Worm (Caenorhabditis elegans) whole organism, L4 larva: ENCODE data around the gene gst-28.

Source experiments
- F49E8.2 ChIP-seq: sonication (generic microtip); optimal IDR thresholded peaks from 2 replicates; lab custom pipeline; 2016; ENCODE audit warnings: missing compliant biosample characterization, mild to moderate bottlenecking, missing genetic modification characterization, borderline replicate concordance
- T20F7.1 ChIP-seq: fragments of 200-800 bp; sonication (Bioruptor generic); optimal IDR thresholded peaks from 2 replicates; lab custom pipeline; 2018; ENCODE audit warnings: mild to moderate bottlenecking, missing genetic modification characterization, missing compliant biosample characterization
- T26A8.4 ChIP-seq: fragments of 200-800 bp; sonication (Bioruptor generic); IDR thresholded peaks from 2 replicates; pipeline ENCODE4 v1.3.6; 2022; ENCODE audit warnings: missing genetic modification characterization, missing compliant biosample characterization
- Y48G9A.11 ChIP-seq: fragments of 200-800 bp; sonication (Bioruptor generic); IDR thresholded peaks from 2 replicates; pipeline ENCODE4 v1.3.6; 2022; ENCODE audit warnings: missing genetic modification reagents, missing genetic modification characterization, missing compliant biosample characterization
- Y75B8A.6 ChIP-seq: fragments of 200-800 bp; sonication (Bioruptor generic); IDR thresholded peaks from 2 replicates; pipeline ENCODE4 v1.3.6; 2022; ENCODE audit warnings: missing genetic modification reagents, missing genetic modification characterization, missing compliant biosample characterization
- ZK337.2 ChIP-seq: fragments of 200-800 bp; sonication (Bioruptor generic); IDR thresholded peaks from 2 replicates; pipeline ENCODE4 v1.3.6; 2022; ENCODE audit warnings: missing genetic modification reagents, missing genetic modification characterization, missing compliant biosample characterization
- ZK546.5 ChIP-seq, 2 experiments: sonication (generic microtip); optimal IDR thresholded peaks; 2 replicates each; lab custom pipeline; 2017; ENCODE audit warnings: missing biosample characterization in 2 of 2, missing genetic modification characterization in 2 of 2
- aly-2 ChIP-seq: sonication (generic microtip); optimal IDR thresholded peaks from 2 replicates; lab custom pipeline; 2018; ENCODE audit warnings: missing biosample characterization, missing genetic modification characterization
- arid-1 ChIP-seq: fragments of 200-800 bp; sonication (Bioruptor generic); conservative IDR thresholded peaks from 2 replicates; pipeline ENCODE4 v1.3.6; 2022; ENCODE audit warnings: missing genetic modification reagents, missing genetic modification characterization, missing compliant biosample characterization
- ceh-20 ChIP-seq: fragments of 200-800 bp; sonication (Bioruptor generic); IDR thresholded peaks from 2 replicates; pipeline ENCODE4 v1.3.6; 2022; ENCODE audit warnings: missing genetic modification reagents, missing genetic modification characterization, missing compliant biosample characterization
- ceh-28 ChIP-seq: fragments of 150-350 bp; optimal IDR thresholded peaks from 2 replicates; lab custom pipeline; 2014; ENCODE audit warnings: missing biosample characterization, missing genetic modification reagents, missing genetic modification characterization
- daf-16 ChIP-seq, 3 experiments: sonication (generic microtip); optimal IDR thresholded peaks; 2 replicates each; lab custom pipeline; 2016 to 2017; ENCODE audit warnings: missing genetic modification characterization in 3 of 3, missing genetic modification reagents in 3 of 3, mild to moderate bottlenecking in 2 of 3, missing compliant biosample characterization in 2 of 3, missing biosample characterization in 1 of 3, moderate library complexity in 1 of 3
- daf-19 ChIP-seq: fragments of 200-800 bp; sonication (Bioruptor generic); conservative IDR thresholded peaks from 2 replicates; pipeline ENCODE4 v1.3.6; 2022; ENCODE audit warnings: missing genetic modification characterization, missing compliant biosample characterization
- dmd-8 ChIP-seq: fragments of 200-800 bp; sonication (Bioruptor generic); IDR thresholded peaks from 2 replicates; pipeline ENCODE4 v1.3.6; 2022; ENCODE audit warnings: missing genetic modification characterization, missing compliant biosample characterization
- fos-1 ChIP-seq: fragments of 150-350 bp; optimal IDR thresholded peaks from 2 replicates; lab custom pipeline; 2014; ENCODE audit warnings: missing biosample characterization, missing genetic modification characterization
- hif-1 ChIP-seq, 2 experiments: sonication (generic microtip); optimal IDR thresholded peaks; 2 replicates each; lab custom pipeline; 2016 to 2017; ENCODE audit warnings: missing compliant biosample characterization in 2 of 2, missing genetic modification characterization in 2 of 2, missing genetic modification reagents in 2 of 2, missing genotype in 2 of 2, mild to moderate bottlenecking in 1 of 2
- hlh-11 ChIP-seq: fragments of 200-800 bp; sonication (Bioruptor generic); optimal IDR thresholded peaks from 2 replicates; lab custom pipeline; 2018; ENCODE audit warnings: mild to moderate bottlenecking, missing genetic modification characterization, missing compliant biosample characterization
- hlh-30 ChIP-seq: sonication (generic microtip); optimal IDR thresholded peaks from 2 replicates; lab custom pipeline; 2017; ENCODE audit warnings: antibody characterized with exemption, mild to moderate bottlenecking, missing genetic modification characterization, missing compliant biosample characterization; ENCODE audit not compliant: insufficient read depth
- lim-7 ChIP-seq: fragments of 200-800 bp; sonication (Bioruptor generic); IDR thresholded peaks from 2 replicates; pipeline ENCODE4 v1.3.6; 2022; ENCODE audit warnings: missing genetic modification characterization, missing compliant biosample characterization
- lin-1 ChIP-seq: fragments of 200-800 bp; sonication (Bioruptor generic); IDR thresholded peaks from 2 replicates; pipeline ENCODE4 v1.3.6; 2022; ENCODE audit warnings: missing genetic modification reagents, missing genetic modification characterization, missing compliant biosample characterization
- lin-13 ChIP-seq: fragments of 150-350 bp; optimal IDR thresholded peaks from 2 replicates; lab custom pipeline; 2014; ENCODE audit warnings: missing biosample characterization, missing genetic modification reagents, missing genetic modification characterization
- lir-3 ChIP-seq: sonication (generic microtip); optimal IDR thresholded peaks from 2 replicates; lab custom pipeline; 2016; ENCODE audit warnings: mild to moderate bottlenecking, missing genetic modification characterization, missing compliant biosample characterization
- lsy-2 ChIP-seq, 2 experiments: fragments of 150-350 bp in 1 of 2; sonication (generic microtip) in 1 of 2; optimal IDR thresholded peaks; 2 replicates each; lab custom pipeline; 2014 to 2017; ENCODE audit warnings: missing biosample characterization in 2 of 2, missing genetic modification characterization in 2 of 2
- mdl-1 ChIP-seq, 2 experiments: fragments of 150-350 bp in 1 of 2; sonication (generic microtip) in 1 of 2; optimal IDR thresholded peaks; 2 replicates each; lab custom pipeline; 2014 to 2017; ENCODE audit warnings: missing biosample characterization in 2 of 2, missing genetic modification characterization in 2 of 2
- mep-1 ChIP-seq: fragments of 150-350 bp; sonication (generic microtip); optimal IDR thresholded peaks from 3 replicates; lab custom pipeline; 2014; ENCODE audit warnings: missing biosample characterization, missing genetic modification characterization
- nhr-102 ChIP-seq: sonication (generic microtip); optimal IDR thresholded peaks from 2 replicates; lab custom pipeline; 2016; ENCODE audit warnings: mild to moderate bottlenecking, missing genetic modification characterization, moderate library complexity, missing compliant biosample characterization
- nhr-11 ChIP-seq: fragments of 150-350 bp; optimal IDR thresholded peaks from 2 replicates; lab custom pipeline; 2014; ENCODE audit warnings: missing biosample characterization, missing genetic modification characterization
- nhr-111 ChIP-seq: fragments of 200-800 bp; sonication (Bioruptor generic); optimal IDR thresholded peaks from 2 replicates; lab custom pipeline; 2018; ENCODE audit warnings: mild to moderate bottlenecking, missing genetic modification characterization, missing compliant biosample characterization
- nhr-28 ChIP-seq: fragments of 150-350 bp; optimal IDR thresholded peaks from 2 replicates; lab custom pipeline; 2014; ENCODE audit warnings: missing biosample characterization, missing genetic modification characterization
- nhr-48 ChIP-seq: sonication (generic microtip); optimal IDR thresholded peaks from 2 replicates; lab custom pipeline; 2016; ENCODE audit warnings: mild to moderate bottlenecking, missing genetic modification characterization, missing compliant biosample characterization
- nhr-6 ChIP-seq: fragments of 150-350 bp; optimal IDR thresholded peaks from 2 replicates; lab custom pipeline; 2014; ENCODE audit warnings: missing biosample characterization, missing genetic modification characterization
- nhr-76 ChIP-seq: fragments of 150-350 bp; optimal IDR thresholded peaks from 2 replicates; lab custom pipeline; 2014; ENCODE audit warnings: missing biosample characterization, missing genetic modification characterization
- nhr-77 ChIP-seq: fragments of 150-350 bp; optimal IDR thresholded peaks from 2 replicates; lab custom pipeline; 2014; ENCODE audit warnings: missing biosample characterization, missing genetic modification characterization
- php-3 ChIP-seq: fragments of 200-800 bp; sonication (Bioruptor generic); IDR thresholded peaks from 2 replicates; pipeline ENCODE4 v1.3.6; 2022; ENCODE audit warnings: missing genetic modification reagents, missing genetic modification characterization, missing compliant biosample characterization
- skn-1 ChIP-seq: fragments of 150-350 bp; optimal IDR thresholded peaks from 2 replicates; lab custom pipeline; 2014; ENCODE audit warnings: missing biosample characterization, missing genetic modification characterization
- snpc-1.2 ChIP-seq: fragments of 200-800 bp; sonication (Bioruptor generic); IDR thresholded peaks from 2 replicates; pipeline ENCODE4 v1.3.6; 2022; ENCODE audit warnings: missing genetic modification reagents, missing genetic modification characterization, missing compliant biosample characterization
- spr-1 ChIP-seq: sonication (generic microtip); optimal IDR thresholded peaks from 2 replicates; lab custom pipeline; 2016; ENCODE audit warnings: mild to moderate bottlenecking, missing genetic modification characterization, missing compliant biosample characterization
- tag-97 ChIP-seq: fragments of 200-800 bp; sonication (Bioruptor generic); IDR thresholded peaks from 2 replicates; pipeline ENCODE4 v1.3.6; 2022; ENCODE audit warnings: missing genetic modification characterization, missing compliant biosample characterization
- unc-39 ChIP-seq: sonication (generic microtip); optimal IDR thresholded peaks from 2 replicates; lab custom pipeline; 2017; ENCODE audit warnings: missing biosample characterization, missing genetic modification characterization
- unc-62 ChIP-seq, 3 experiments: fragments of 150-350 bp in 1 of 3; sonication (generic microtip); optimal IDR thresholded peaks in 2 of 3; peaks in 1 of 3; 1 replicate in 1 of 3; 2 replicates in 2 of 3; lab custom pipeline; 2014 to 2017; ENCODE audit warnings: missing biosample characterization in 3 of 3, missing genetic modification characterization in 3 of 3, missing genetic modification reagents in 3 of 3, missing genotype in 1 of 3
- vab-7 ChIP-seq: fragments of 200-800 bp; sonication (Bioruptor generic); IDR thresholded peaks from 2 replicates; pipeline ENCODE4 v1.3.6; 2022; ENCODE audit warnings: missing genetic modification reagents, missing genetic modification characterization, missing compliant biosample characterization
- zfp-3 ChIP-seq: fragments of 200-800 bp; sonication (Bioruptor generic); conservative IDR thresholded peaks from 2 replicates; pipeline ENCODE4 v1.3.6; 2022; ENCODE audit warnings: missing genetic modification reagents, missing genetic modification characterization, missing compliant biosample characterization
- zip-11 ChIP-seq: fragments of 200-800 bp; sonication (Bioruptor generic); IDR thresholded peaks from 2 replicates; pipeline ENCODE4 v1.3.6; 2022; ENCODE audit warnings: missing genetic modification characterization, missing compliant biosample characterization

Gene gst-28

DNA sequence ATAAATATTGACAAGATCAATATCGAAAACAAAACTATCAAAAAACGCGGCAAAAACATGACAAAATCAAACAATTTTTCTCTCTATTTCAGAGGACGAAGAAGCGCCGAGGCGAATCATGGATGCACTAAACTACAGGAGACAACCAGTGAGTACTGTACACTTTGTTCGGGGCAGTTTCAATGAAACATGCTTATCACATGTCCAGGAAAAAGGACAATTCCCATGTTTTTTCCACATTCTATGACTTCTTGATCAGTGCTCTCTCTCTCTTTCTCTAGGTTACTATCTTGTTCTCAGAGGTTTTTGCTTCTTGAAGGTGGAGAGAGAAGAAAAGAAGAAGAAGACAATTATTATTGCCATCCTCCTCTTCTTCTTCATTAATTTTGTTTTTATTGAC, 30.1 kb upstream of the gst-28 start (continued):
- TF ChIP-seq aly-2 (tag; lab: Kevin White, UChicago): no peak
- peak; percentile 31 for TF ChIP-seq hlh-30 (tag; lab: Kevin White, UChicago)
- TF ChIP-seq hif-1 (tag; optimal IDR thresholded peaks at IDR 0.05; lab: Kevin White, UChicago): no peak
- no peak for TF ChIP-seq ZK337.2
- TF ChIP-seq lir-3: no peak
- no peak for TF ChIP-seq arid-1 (GFP tag; lab: Robert Waterston, UW)
- no peak for TF ChIP-seq php-3 (GFP tag; lab: Robert Waterston, UW)
- no peak for TF ChIP-seq daf-16 (GFP tag; optimal IDR thresholded peaks at IDR 0.05; lab: Kevin White, UChicago)
- peak; percentile 74 for TF ChIP-seq daf-16 (tag; optimal IDR thresholded peaks at IDR 0.05; lab: Kevin White, UChicago)
- TF ChIP-seq F49E8.2 (tag; lab: Kevin White, UChicago): no peak
- peak; percentile 64 for TF ChIP-seq hlh-11
- TF ChIP-seq lsy-2 (tag; optimal IDR thresholded peaks at IDR 0.05; lab: Kevin White, UChicago): peak in 1 of 2 experiments; percentile 1
- TF ChIP-seq nhr-77 (tag; lab: Kevin White, UChicago): peak; percentile 65
- TF ChIP-seq dmd-8 (GFP tag; lab: Robert Waterston, UW): no peak
- no peak for TF ChIP-seq spr-1 (tag; lab: Kevin White, UChicago)
- peak in 1 of 2 experiments; percentile 94 for TF ChIP-seq unc-62 (GFP tag; optimal IDR thresholded peaks at IDR 0.05 in 1 of 2; lab: Kevin White, UChicago)
- no peak for TF ChIP-seq unc-62 (tag; optimal IDR thresholded peaks at IDR 0.05; lab: Kevin White, UChicago)
- no peak for TF ChIP-seq Y75B8A.6 (GFP tag; lab: Robert Waterston, UW)
- peak; percentile 7 for TF ChIP-seq nhr-102 (tag; lab: Kevin White, UChicago)
- TF ChIP-seq T26A8.4: no peak

DNA sequence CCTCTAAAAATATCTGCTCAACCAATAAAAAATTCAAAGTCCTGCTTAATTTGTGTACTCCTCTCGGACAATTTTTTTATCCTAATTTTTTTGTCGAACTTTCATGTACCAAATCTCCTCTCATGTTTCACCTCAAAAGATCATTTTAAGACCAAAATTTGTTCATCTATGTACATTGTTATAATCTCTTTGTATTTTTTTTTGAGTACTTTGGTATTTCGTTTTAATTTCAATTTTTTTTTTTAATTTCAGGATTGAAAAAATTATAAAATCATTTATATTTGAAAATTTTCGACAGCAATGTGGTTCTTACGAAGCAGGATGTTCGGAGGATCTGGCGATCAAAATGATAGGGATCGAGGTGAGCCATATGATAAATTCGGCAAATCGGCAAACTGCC, 29.1 kb upstream of the gst-28 start, which contains the start of gene spsb-1:
spsb-1 (plus strand) TSS at position 301 of the 400 bp plus-strand sequence.
- TF ChIP-seq ZK546.5 (tag; optimal IDR thresholded peaks at IDR 0.05; lab: Kevin White, UChicago) (no peak), ZK337.2 (no peak), T20F7.1 (no peak), F49E8.2 (tag; lab: Kevin White, UChicago) (no peak), unc-39 (tag; lab: Kevin White, UChicago) (no peak), snpc-1.2 (GFP tag; lab: Robert Waterston, UW) (no peak)

DNA sequence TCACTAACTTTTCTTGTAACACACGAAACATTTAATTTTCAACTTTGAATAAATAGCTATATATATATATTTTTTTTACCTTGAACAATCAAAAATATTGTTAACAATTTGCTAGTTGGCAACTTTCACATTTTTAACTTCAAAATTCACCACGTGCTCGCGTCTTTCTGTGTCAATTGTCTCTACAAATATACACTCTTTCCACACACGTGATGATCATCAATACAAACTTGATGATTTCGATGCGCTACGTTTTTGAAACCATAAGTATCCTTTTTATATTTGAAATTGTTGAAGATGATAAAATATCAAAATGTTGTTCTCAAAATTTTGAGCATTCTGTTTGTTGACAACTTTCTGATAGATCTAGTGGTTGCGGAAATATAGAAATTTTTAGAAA, 28.0 kb upstream of the gst-28 start:
- TF ChIP-seq mep-1 (no peak), dmd-8 (GFP tag; lab: Robert Waterston, UW) (no peak), nhr-76 (no peak), vab-7 (GFP tag; lab: Robert Waterston, UW) (no peak), nhr-28 (tag; lab: Kevin White, UChicago) (peak; percentile 10), daf-19 (no peak), zip-11 (GFP tag; lab: Robert Waterston, UW) (no peak), ceh-28 (tag; lab: Kevin White, UChicago) (no peak), nhr-111 (GFP tag; lab: Kevin White, UChicago) (no peak), nhr-11 (tag; lab: Kevin White, UChicago) (no peak), daf-16 (GFP tag; optimal IDR thresholded peaks at IDR 0.05; lab: Kevin White, UChicago) (no peak), daf-16 (tag; optimal IDR thresholded peaks at IDR 0.05; lab: Kevin White, UChicago) (peak; percentile 33), unc-39 (tag; lab: Kevin White, UChicago) (no peak), fos-1 (tag; lab: Kevin White, UChicago) (no peak), hlh-30 (tag; lab: Kevin White, UChicago) (peak; percentile 72), zfp-3 (GFP tag; lab: Robert Waterston, UW) (no peak), lim-7 (GFP tag; lab: Robert Waterston, UW) (no peak), T20F7.1 (no peak), nhr-102 (tag; lab: Kevin White, UChicago) (no peak)

DNA sequence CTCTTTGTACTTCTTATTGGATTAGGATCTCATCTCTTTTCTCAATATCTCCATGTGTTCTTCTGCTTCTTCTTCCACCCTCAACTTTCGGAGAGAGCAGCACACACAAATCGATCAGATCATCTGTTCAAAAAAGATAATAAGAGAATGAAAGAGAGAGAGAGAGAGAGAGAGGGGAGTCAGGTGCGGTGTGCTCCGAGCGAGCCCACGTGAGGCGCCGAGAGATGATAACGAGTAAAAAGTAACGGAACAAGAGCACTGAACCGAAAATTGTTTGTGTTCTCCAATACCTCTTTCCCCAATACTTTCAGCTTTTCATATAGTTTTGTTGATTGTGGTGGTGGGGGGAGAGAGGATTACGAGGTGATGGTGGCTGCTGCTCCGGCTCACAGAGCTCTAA, 26.6 kb upstream of the gst-28 start:
- TF ChIP-seq unc-62 (GFP tag; optimal IDR thresholded peaks at IDR 0.05 in 1 of 2; lab: Kevin White, UChicago): no peak
- no peak for TF ChIP-seq unc-62 (tag; optimal IDR thresholded peaks at IDR 0.05; lab: Kevin White, UChicago)
- peak; percentile 48 for TF ChIP-seq mep-1
- no peak for TF ChIP-seq ceh-20 (GFP tag; lab: Robert Waterston, UW)
- TF ChIP-seq Y48G9A.11 (GFP tag; lab: Robert Waterston, UW): no peak
- TF ChIP-seq nhr-11 (tag; lab: Kevin White, UChicago): peak; percentile 64
- TF ChIP-seq mdl-1 (tag; optimal IDR thresholded peaks at IDR 0.05; lab: Kevin White, UChicago): peak; percentile 24 to 83
- no peak for TF ChIP-seq lin-1 (GFP tag; lab: Robert Waterston, UW)
- TF ChIP-seq skn-1 (tag; lab: Kevin White, UChicago): no peak
- TF ChIP-seq nhr-6 (tag; lab: Kevin White, UChicago): no peak
- 0 out of 2 replicates have a peak, but pooled peaks have one; percentile 16 for TF ChIP-seq ZK337.2
- no peak for TF ChIP-seq tag-97 (GFP tag; lab: Robert Waterston, UW)
- peak; percentile 3 for TF ChIP-seq nhr-48 (tag; lab: Kevin White, UChicago)
- TF ChIP-seq snpc-1.2 (GFP tag; lab: Robert Waterston, UW): no peak
- TF ChIP-seq hlh-30 (tag; lab: Kevin White, UChicago): peak; percentile 88
- no peak for TF ChIP-seq daf-19
- no peak for TF ChIP-seq lin-13 (GFP tag; lab: Kevin White, UChicago)
